Worm (Caenorhabditis elegans): ENCODE data around the gene B0496.1.
"Not testable (repeated sequence)": the region's sequence is repeated elsewhere in the genome, so short reads cannot be mapped to it uniquely, and the experiment has no call there.

ce11 chrIV:7440985-7441384 is 5.1 kb upstream of the B0496.1 start:
- 0 out of 2 replicates have a peak, but pooled peaks have one; percentile 37 for TF ChIP-seq flt-1 (GFP tag; IDR thresholded peaks at IDR 0.05)
- not testable (repeated sequence) for TF ChIP-seq ztf-23 (GFP tag; IDR thresholded peaks at IDR 0.05); cog-1 (tag; optimal IDR thresholded peaks at IDR 0.05); klf-2 (GFP tag; conservative IDR thresholded peaks at IDR 0.05); ztf-29 (GFP tag; IDR thresholded peaks at IDR 0.05)

Measured in whole organism, midembryonic.